Worm (Caenorhabditis elegans): Measurements from ENCODE around the gene col-158.

DNA sequence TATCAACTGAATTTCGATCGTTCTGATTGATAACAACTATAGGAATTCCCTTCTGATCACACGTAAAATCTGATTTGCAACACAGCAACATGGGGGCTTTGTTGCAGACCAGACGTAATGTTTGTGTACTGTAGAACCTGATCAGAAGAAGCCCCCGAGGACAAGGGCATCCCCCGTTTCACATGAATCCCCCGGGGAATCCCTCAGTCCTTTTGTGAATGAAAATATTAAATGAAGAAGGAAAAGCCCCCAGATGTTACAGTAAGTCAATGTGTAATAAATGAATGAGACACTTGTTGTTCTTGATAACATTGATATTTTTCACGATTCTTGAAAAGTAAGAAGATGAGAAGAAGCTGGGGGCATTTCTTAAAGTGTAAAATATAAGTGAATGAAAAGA, 35.2 kb upstream of the col-158 start:
- TF ChIP-seq nhr-77 (tag; optimal IDR thresholded peaks at IDR 0.05) = no peak
- no peak for TF ChIP-seq nhr-23 (tag; optimal IDR thresholded peaks at IDR 0.05)
- no peak for TF ChIP-seq lin-13 (GFP tag; optimal IDR thresholded peaks at IDR 0.05)
- no peak for TF ChIP-seq ztf-4 (tag; optimal IDR thresholded peaks at IDR 0.05)
- no peak for TF ChIP-seq nhr-237 (tag; optimal IDR thresholded peaks at IDR 0.05)

Measured in whole organism, L2 larva.